Fruit fly (Drosophila melanogaster): ENCODE measurements around the gene pigs.

The pigs gene

DNA sequence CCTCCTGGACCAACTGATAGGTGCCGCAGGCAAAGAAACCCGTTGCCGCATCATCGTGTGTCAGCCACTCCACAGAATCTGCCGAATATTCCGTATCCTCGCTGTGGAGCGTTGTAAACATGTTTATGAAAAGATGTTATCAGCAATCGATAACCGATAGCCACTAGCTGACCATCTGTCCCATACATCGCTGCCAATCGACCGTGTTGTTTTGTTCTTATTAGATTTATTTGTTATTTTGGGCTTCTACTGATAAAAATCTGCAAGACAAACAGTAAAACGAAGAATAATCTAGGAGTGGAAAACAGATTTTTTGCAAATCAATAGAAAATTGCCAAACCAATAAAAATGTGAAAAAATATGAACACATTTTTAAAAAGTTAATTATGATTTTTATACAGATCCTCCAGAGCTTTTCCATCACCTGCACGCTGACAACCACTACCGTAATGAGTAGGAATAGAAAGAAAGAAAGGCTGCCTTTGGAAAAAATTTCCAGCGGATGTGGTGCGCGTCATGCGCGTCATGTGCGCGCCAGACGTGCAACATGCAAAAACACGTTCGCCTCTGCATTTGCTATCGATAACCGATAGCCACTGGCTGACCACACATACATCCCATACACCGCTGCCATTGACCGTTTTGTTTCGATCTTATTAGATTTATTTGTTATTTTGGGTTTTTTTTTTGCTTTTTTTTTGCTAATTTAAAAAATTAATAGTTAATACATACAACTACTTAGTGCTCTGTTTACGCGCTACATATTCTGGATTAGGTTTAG, 88.9 kb downstream of the pigs start, which contains the start of gene CG3184:
Gene CG3184 (minus strand): TSS at position 155 of the 781 bp plus-strand sequence.
- TF ChIP-seq CG34406 (GFP tag; optimal IDR thresholded peaks at IDR 0.05), result no peak
- TF ChIP-seq Hr38 (GFP tag; optimal IDR thresholded peaks at IDR 0.05), result no peak
- TF ChIP-seq vri (GFP tag; optimal IDR thresholded peaks at IDR 0.05), result no peak
- TF ChIP-seq pdm3 (GFP tag; optimal IDR thresholded peaks at IDR 0.05), result no peak
- TF ChIP-seq CG6163 (GFP tag; IDR thresholded peaks at IDR 0.05), result no peak
- TF ChIP-seq lz (GFP tag; optimal IDR thresholded peaks at IDR 0.05), result no peak
- TF ChIP-seq Gug (GFP tag; IDR thresholded peaks at IDR 0.05), result no peak
- TF ChIP-seq salr (GFP tag; optimal IDR thresholded peaks at IDR 0.05), result no peak
- no peak for TF ChIP-seq CG32006 (GFP tag; optimal IDR thresholded peaks at IDR 0.05)

DNA sequence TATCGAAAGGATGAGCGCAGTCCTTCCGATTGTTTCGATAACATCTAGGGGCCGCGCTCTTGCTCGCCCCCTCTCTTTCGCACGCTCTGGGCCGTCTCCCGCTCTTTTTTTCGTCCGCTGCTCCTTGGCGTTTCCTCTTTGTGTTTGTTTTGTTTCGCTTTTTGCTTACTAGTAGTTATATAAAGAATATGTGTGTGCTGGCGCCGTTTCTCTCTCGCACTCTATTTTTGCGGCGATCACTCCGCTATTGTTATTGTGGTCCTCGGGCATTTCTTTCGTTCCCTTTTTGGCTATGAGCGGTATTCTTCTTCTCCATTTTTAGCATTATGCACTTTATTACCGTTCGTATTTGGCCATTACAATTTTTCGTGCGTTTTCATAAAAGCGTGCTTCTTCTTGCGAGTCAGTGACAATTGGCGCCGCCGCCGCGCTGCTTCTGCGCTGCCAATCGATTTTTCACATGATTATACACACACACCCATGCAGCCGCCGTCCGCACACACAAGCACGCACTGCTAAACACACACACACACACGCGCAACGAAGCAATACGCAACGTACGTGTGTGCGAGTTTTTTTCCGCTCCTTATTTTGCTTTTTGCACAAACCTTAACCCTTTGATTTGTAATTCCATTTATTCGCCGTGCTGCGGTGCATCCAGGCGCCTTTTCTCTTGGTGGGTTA, 94.4 kb downstream of the pigs start:
- TF ChIP-seq Ets96B (tag; optimal IDR thresholded peaks at IDR 0.05) (peak; percentile 0), CG8319 (GFP tag; optimal IDR thresholded peaks at IDR 0.05) (no peak), CG11902 (GFP tag; optimal IDR thresholded peaks at IDR 0.05) (no peak), CG10631 (GFP tag; optimal IDR thresholded peaks at IDR 0.05) (no peak), CG6792 (GFP tag; optimal IDR thresholded peaks at IDR 0.05) (no peak), Eip75B (GFP tag; optimal IDR thresholded peaks at IDR 0.05) (no peak), pdm3 (GFP tag; optimal IDR thresholded peaks at IDR 0.05) (no peak), salr (GFP tag; optimal IDR thresholded peaks at IDR 0.05) (no peak), Eip93F (GFP tag; optimal IDR thresholded peaks at IDR 0.05) (no peak), Sox14 (GFP tag; optimal IDR thresholded peaks at IDR 0.05) (peak; percentile 3), Blimp-1 (GFP tag; optimal IDR thresholded peaks at IDR 0.05) (no peak), Eip78C (GFP tag) (peak; percentile 69), Smox (GFP tag; optimal IDR thresholded peaks at IDR 0.05) (no peak), CG1621 (tag; optimal IDR thresholded peaks at IDR 0.05) (peak; percentile 43), spab (GFP tag; optimal IDR thresholded peaks at IDR 0.05) (no peak), ss (GFP tag; optimal IDR thresholded peaks at IDR 0.05) (peak in 1 of 2 experiments; percentile 73), CG34406 (GFP tag; optimal IDR thresholded peaks at IDR 0.05) (no peak), Hr39 (GFP tag; optimal IDR thresholded peaks at IDR 0.05) (no peak), CG11762 (GFP tag; optimal IDR thresholded peaks at IDR 0.05; ENCODE audit: insufficient read depth) (no peak), CG6163 (GFP tag; IDR thresholded peaks at IDR 0.05) (no peak)

DNA sequence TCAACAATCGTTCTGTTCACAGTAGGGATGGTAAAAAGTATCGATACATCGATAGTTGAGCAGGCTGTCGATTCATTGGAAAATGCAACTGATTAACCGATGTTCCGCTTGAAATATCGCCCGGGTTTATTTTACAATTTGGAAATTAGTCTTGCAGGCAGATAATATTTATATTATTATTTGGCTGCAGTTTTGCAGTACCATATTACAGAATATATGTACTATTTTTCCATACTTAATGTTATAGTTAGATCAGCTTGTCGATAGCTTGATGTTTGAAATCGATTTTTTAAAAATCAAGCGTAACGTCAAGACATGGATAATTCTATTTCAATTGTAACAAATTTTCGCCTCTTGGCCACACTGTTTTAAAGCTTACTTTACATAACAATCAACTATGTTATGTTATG, 95.1 kb downstream of the pigs start, which contains the start of gene CG14442:
Gene CG14442 (minus strand): TSS at position 29 of the 410 bp plus-strand sequence.
- TF ChIP-seq fd59A (GFP tag; optimal IDR thresholded peaks at IDR 0.05) (no peak), CG11902 (GFP tag; optimal IDR thresholded peaks at IDR 0.05) (no peak), Blimp-1 (GFP tag; optimal IDR thresholded peaks at IDR 0.05) (no peak), Sox15 (GFP tag; optimal IDR thresholded peaks at IDR 0.05) (peak; percentile 14), vri (GFP tag; optimal IDR thresholded peaks at IDR 0.05) (no peak), Ets96B (tag; optimal IDR thresholded peaks at IDR 0.05) (no peak), CG10631 (GFP tag; optimal IDR thresholded peaks at IDR 0.05) (peak; percentile 27), ss (GFP tag; optimal IDR thresholded peaks at IDR 0.05) (no peak), Eip78C (GFP tag) (peak; percentile 47), fd85E (GFP tag; optimal IDR thresholded peaks at IDR 0.05) (no peak), Sox102F (GFP tag; optimal IDR thresholded peaks at IDR 0.05) (no peak), CG34406 (GFP tag; optimal IDR thresholded peaks at IDR 0.05) (no peak), topi (GFP tag; optimal IDR thresholded peaks at IDR 0.05) (peak; percentile 44), dac (GFP tag; optimal IDR thresholded peaks at IDR 0.05) (no peak), spab (GFP tag; optimal IDR thresholded peaks at IDR 0.05) (no peak), Gug (GFP tag; IDR thresholded peaks at IDR 0.05) (no peak), Sox14 (GFP tag; optimal IDR thresholded peaks at IDR 0.05) (no peak), Smox (GFP tag; optimal IDR thresholded peaks at IDR 0.05) (peak; percentile 52), Met (GFP tag; optimal IDR thresholded peaks at IDR 0.05) (peak; percentile 45), net (GFP tag; optimal IDR thresholded peaks at IDR 0.05) (no peak), acj6 (GFP tag; optimal IDR thresholded peaks at IDR 0.05) (no peak), CG1621 (tag; optimal IDR thresholded peaks at IDR 0.05) (no peak), CG8632 (GFP tag; optimal IDR thresholded peaks at IDR 0.05) (peak; percentile 20), Ets21C (GFP tag; optimal IDR thresholded peaks at IDR 0.05) (peak; percentile 40), Lpt (GFP tag; optimal IDR thresholded peaks at IDR 0.05) (no peak), svp (GFP tag) (peak; percentile 76), CG4318 (GFP tag; optimal IDR thresholded peaks at IDR 0.05) (no peak), achi (GFP tag; optimal IDR thresholded peaks at IDR 0.05) (peak; percentile 40), esn (GFP tag; optimal IDR thresholded peaks at IDR 0.05) (peak; percentile 49), CG11294 (GFP tag; IDR thresholded peaks at IDR 0.05) (no peak), Hr4 (GFP tag; optimal IDR thresholded peaks at IDR 0.05) (peak; percentile 37), CG10669 (GFP tag; optimal IDR thresholded peaks at IDR 0.05) (no peak)

All from whole organism, prepupa.